Worm (Caenorhabditis elegans) whole organism, L3 larva: Measurements from ENCODE around the gene nspb-1.

ENCODE experiments used
- R02D3.7 ChIP-seq: fragments of 150-350 bp; optimal IDR thresholded peaks from 2 replicates; lab custom pipeline; 2014; ENCODE audit warnings: missing biosample characterization, missing genetic modification characterization
- ZK546.5 ChIP-seq: sonication (generic microtip); optimal IDR thresholded peaks from 2 replicates; lab custom pipeline; 2017; ENCODE audit warnings: missing biosample characterization, missing genetic modification characterization
- aly-2 ChIP-seq: fragments of 150-350 bp; optimal IDR thresholded peaks from 2 replicates; lab custom pipeline; 2014; ENCODE audit warnings: missing biosample characterization, missing genetic modification characterization
- ama-1 ChIP-seq: fragments of 150-350 bp; optimal IDR thresholded peaks from 2 replicates; lab custom pipeline; 2018
- ceh-16 ChIP-seq: sonication (generic microtip); optimal IDR thresholded peaks from 2 replicates; lab custom pipeline; 2017; ENCODE audit warnings: missing biosample characterization, missing genetic modification characterization
- ceh-28 ChIP-seq: fragments of 150-350 bp; optimal IDR thresholded peaks from 2 replicates; lab custom pipeline; 2014; ENCODE audit warnings: missing biosample characterization, missing genetic modification reagents, missing genetic modification characterization
- daf-12 ChIP-seq: fragments of 150-350 bp; optimal IDR thresholded peaks from 2 replicates; lab custom pipeline; 2014; ENCODE audit warnings: missing biosample characterization, missing genetic modification reagents, missing genetic modification characterization
- egl-27 ChIP-seq: sonication (generic microtip); optimal IDR thresholded peaks from 4 replicates; lab custom pipeline; 2017; ENCODE audit warnings: missing biosample characterization, missing genetic modification reagents, missing genetic modification characterization
- elt-2 ChIP-seq: sonication (generic microtip); optimal IDR thresholded peaks from 2 replicates; lab custom pipeline; 2016; ENCODE audit warnings: missing genetic modification reagents, mild to moderate bottlenecking, missing genetic modification characterization, missing compliant biosample characterization
- elt-3 ChIP-seq, 3 experiments: fragments of 150-350 bp in 1 of 3; sonication (generic microtip) in 2 of 3; optimal IDR thresholded peaks; 2 replicates in 2 of 3; 4 replicates in 1 of 3; lab custom pipeline; 2014 to 2017; ENCODE audit warnings: missing biosample characterization in 3 of 3, missing genetic modification characterization in 3 of 3
- fkh-2 ChIP-seq: fragments of 150-350 bp; optimal IDR thresholded peaks from 2 replicates; lab custom pipeline; 2014; ENCODE audit warnings: missing biosample characterization, missing genetic modification reagents, missing genetic modification characterization
- hmg-11 ChIP-seq: sonication (generic microtip); optimal IDR thresholded peaks from 2 replicates; lab custom pipeline; 2016; ENCODE audit warnings: missing genetic modification characterization, missing compliant biosample characterization
- jun-1 ChIP-seq: fragments of 150-350 bp; optimal IDR thresholded peaks from 2 replicates; lab custom pipeline; 2014; ENCODE audit warnings: missing biosample characterization, missing genetic modification reagents, missing genetic modification characterization
- lin-15B ChIP-seq: fragments of 150-350 bp; optimal IDR thresholded peaks from 2 replicates; lab custom pipeline; 2014; ENCODE audit warnings: missing biosample characterization, missing genetic modification characterization
- lin-39 ChIP-seq: fragments of 150-350 bp; optimal IDR thresholded peaks from 2 replicates; lab custom pipeline; 2018; ENCODE audit warnings: missing biosample characterization, missing genetic modification reagents, missing genetic modification characterization
- mdl-1 ChIP-seq: fragments of 150-350 bp; optimal IDR thresholded peaks from 2 replicates; lab custom pipeline; 2014; ENCODE audit warnings: missing biosample characterization, missing genetic modification characterization
- mml-1 ChIP-seq: fragments of 150-350 bp; sonication (generic microtip); optimal IDR thresholded peaks from 3 replicates; lab custom pipeline; 2014; ENCODE audit warnings: missing biosample characterization, missing genetic modification characterization
- nfya-1 ChIP-seq: sonication (generic microtip); optimal IDR thresholded peaks from 2 replicates; lab custom pipeline; 2017; ENCODE audit warnings: missing genetic modification characterization, mild to moderate bottlenecking, missing compliant biosample characterization, antibody characterized with exemption, moderate library complexity; ENCODE audit not compliant: insufficient read depth
- nhr-237 ChIP-seq: fragments of 150-350 bp; optimal IDR thresholded peaks from 2 replicates; lab custom pipeline; 2014; ENCODE audit warnings: missing biosample characterization, missing genetic modification characterization
- nhr-25 ChIP-seq: sonication (generic microtip); optimal IDR thresholded peaks from 2 replicates; lab custom pipeline; 2017; ENCODE audit warnings: missing biosample characterization, missing genetic modification characterization
- nhr-28 ChIP-seq: fragments of 150-350 bp; optimal IDR thresholded peaks from 2 replicates; lab custom pipeline; 2014; ENCODE audit warnings: missing biosample characterization, missing genetic modification characterization
- nhr-77 ChIP-seq: fragments of 150-350 bp; optimal IDR thresholded peaks from 2 replicates; lab custom pipeline; 2014; ENCODE audit warnings: missing biosample characterization, missing genetic modification characterization
- pha-4 ChIP-seq: fragments of 150-350 bp; optimal IDR thresholded peaks from 2 replicates; lab custom pipeline; 2014; ENCODE audit warnings: missing biosample characterization, missing genetic modification reagents, missing genetic modification characterization
- pqm-1 ChIP-seq: fragments of 150-350 bp; optimal IDR thresholded peaks from 2 replicates; lab custom pipeline; 2017; ENCODE audit warnings: missing biosample characterization, missing genetic modification characterization, inconsistent platforms
- sea-2 ChIP-seq: fragments of 150-350 bp; sonication (generic microtip); optimal IDR thresholded peaks from 4 replicates; lab custom pipeline; 2014; ENCODE audit warnings: missing biosample characterization, missing genetic modification reagents, missing genetic modification characterization
- skn-1 ChIP-seq: fragments of 150-350 bp; optimal IDR thresholded peaks from 2 replicates; lab custom pipeline; 2014; ENCODE audit warnings: missing biosample characterization, missing genetic modification characterization
- tbx-2 ChIP-seq: sonication (generic microtip); optimal IDR thresholded peaks from 2 replicates; lab custom pipeline; 2016; ENCODE audit warnings: mild to moderate bottlenecking, missing genetic modification characterization, missing compliant biosample characterization
- unc-39 ChIP-seq: sonication (generic microtip); optimal IDR thresholded peaks from 4 replicates; lab custom pipeline; 2017; ENCODE audit warnings: missing biosample characterization, missing genetic modification characterization
- unc-62 ChIP-seq: fragments of 150-350 bp; sonication (generic microtip); optimal IDR thresholded peaks from 4 replicates; lab custom pipeline; 2014; ENCODE audit warnings: missing biosample characterization, missing genetic modification reagents, missing genetic modification characterization
- zag-1 ChIP-seq: fragments of 150-350 bp; optimal IDR thresholded peaks from 2 replicates; lab custom pipeline; 2014; ENCODE audit warnings: missing biosample characterization, missing genetic modification characterization
- ztf-11 ChIP-seq: fragments of 150-350 bp; optimal IDR thresholded peaks from 2 replicates; lab custom pipeline; 2014; ENCODE audit warnings: missing biosample characterization, missing genetic modification characterization
- ztf-4 ChIP-seq: fragments of 150-350 bp; optimal IDR thresholded peaks from 2 replicates; lab custom pipeline; 2014; ENCODE audit warnings: missing biosample characterization, missing genetic modification characterization

The nspb-1 gene

ce11 chrIV:6622142-6622541, 31.2 kb upstream of the nspb-1 start (continued):
- no peak for TF ChIP-seq R02D3.7 (tag; lab: Kevin White, UChicago)
- no peak for TF ChIP-seq lin-15B (tag; lab: Kevin White, UChicago)
- TF ChIP-seq sea-2, result no peak
- TF ChIP-seq nhr-28, result no peak
- TF ChIP-seq fkh-2 (tag; lab: Kevin White, UChicago), result no peak
- TF ChIP-seq elt-3 (tag; optimal IDR thresholded peaks at IDR 0.05; lab: Kevin White, UChicago), result peak in 1 of 3 experiments; percentile 73
- TF ChIP-seq, all 47 proteins: peak for 6

ce11 chrIV:6621252-6621651, 30.3 kb upstream of the nspb-1 start, which contains the start of gene C01B10.3:
TSS of gene C01B10.3 (minus strand) at chrIV:6621352.
- TF ChIP-seq lin-39, result no peak
- TF ChIP-seq ZK546.5, result no peak
- TF ChIP-seq ztf-4 (tag; lab: Kevin White, UChicago), result no peak
- no peak for TF ChIP-seq sea-2
- TF ChIP-seq nfya-1 (tag; lab: Kevin White, UChicago), result no peak
- no peak for TF ChIP-seq pqm-1 (tag; lab: Kevin White, UChicago)
- no peak for TF ChIP-seq aly-2 (tag; lab: Kevin White, UChicago)
- no peak for TF ChIP-seq R02D3.7 (tag; lab: Kevin White, UChicago)
- TF ChIP-seq ztf-11 (tag; lab: Kevin White, UChicago), result no peak
- TF ChIP-seq jun-1 (tag; lab: Kevin White, UChicago), result no peak
- no peak for TF ChIP-seq nhr-237 (tag; lab: Kevin White, UChicago)
- TF ChIP-seq ceh-28, result no peak
- no peak for TF ChIP-seq tbx-2 (tag; lab: Kevin White, UChicago)
- TF ChIP-seq ceh-16, result no peak
- no peak for TF ChIP-seq elt-3 (tag; optimal IDR thresholded peaks at IDR 0.05; lab: Kevin White, UChicago)
- no peak for TF ChIP-seq daf-12
- no peak for TF ChIP-seq nhr-77 (tag; lab: Kevin White, UChicago)
- TF ChIP-seq unc-62, result no peak
- no peak for TF ChIP-seq ama-1
- TF ChIP-seq zag-1 (tag; lab: Kevin White, UChicago), result no peak

- peak; percentile 29 for TF ChIP-seq elt-2 (tag; lab: Kevin White, UChicago)
- peak; percentile 8 for TF ChIP-seq nfya-1 (tag; lab: Kevin White, UChicago)
- peak; percentile 19 for TF ChIP-seq pha-4 (tag; lab: Kevin White, UChicago)
- TF ChIP-seq mdl-1, result no peak
Observed at ce11 chrIV:6618607-6619006, 27.7 kb upstream of the nspb-1 start.

ce11 chrIV:6613296-6613695, 22.4 kb upstream of the nspb-1 start, which contains the start of gene drh-1:
TSS of gene drh-1 (minus strand) at chrIV:6613353.
- TF ChIP-seq nfya-1 (tag; lab: Kevin White, UChicago) (peak; percentile 44), pha-4 (tag; lab: Kevin White, UChicago) (peak; percentile 63), skn-1 (no peak), nhr-77 (tag; lab: Kevin White, UChicago) (no peak), ama-1 (peak; percentile 12), hmg-11 (tag; lab: Kevin White, UChicago) (peak; percentile 23), elt-2 (tag; lab: Kevin White, UChicago) (peak; percentile 22)

- no peak for TF ChIP-seq sea-2
- TF ChIP-seq elt-2 (tag; lab: Kevin White, UChicago), result peak; percentile 56
Observed at ce11 chrIV:6607059-6607458, 16.1 kb upstream of the nspb-1 start.

- TF ChIP-seq mml-1 (tag; lab: Kevin White, UChicago) (no peak), egl-27 (tag; lab: Kevin White, UChicago) (no peak), pha-4 (tag; lab: Kevin White, UChicago) (peak; percentile 38), jun-1 (tag; lab: Kevin White, UChicago) (no peak), unc-39 (tag; lab: Kevin White, UChicago) (no peak), ama-1 (peak; percentile 14), elt-2 (tag; lab: Kevin White, UChicago) (no peak), nhr-25 (tag; lab: Kevin White, UChicago) (peak; percentile 3)
Observed at ce11 chrIV:6606587-6606986, 15.7 kb upstream of the nspb-1 start.
